Worm (Caenorhabditis elegans) whole organism, L4 larva: ENCODE measurements around the gene nuo-4.

Experiments
- D1046.2 ChIP-seq: fragments of 200-800 bp; sonication (Bioruptor generic); IDR thresholded peaks from 2 replicates; pipeline ENCODE4 v1.3.6; 2022; ENCODE audit warnings: missing genetic modification characterization, missing compliant biosample characterization
- F49E8.2 ChIP-seq: sonication (generic microtip); optimal IDR thresholded peaks from 2 replicates; lab custom pipeline; 2016; ENCODE audit warnings: missing compliant biosample characterization, mild to moderate bottlenecking, missing genetic modification characterization, borderline replicate concordance
- Y105C5A.15 ChIP-seq: fragments of 200-800 bp; sonication (Bioruptor generic); IDR thresholded peaks from 2 replicates; pipeline ENCODE4 v1.3.6; 2022; ENCODE audit warnings: missing genetic modification characterization, missing compliant biosample characterization
- Y48G9A.11 ChIP-seq: fragments of 200-800 bp; sonication (Bioruptor generic); IDR thresholded peaks from 2 replicates; pipeline ENCODE4 v1.3.6; 2022; ENCODE audit warnings: missing genetic modification reagents, missing genetic modification characterization, missing compliant biosample characterization
- ZK546.5 ChIP-seq, 2 experiments: sonication (generic microtip); optimal IDR thresholded peaks; 2 replicates each; lab custom pipeline; 2017; ENCODE audit warnings: missing biosample characterization in 2 of 2, missing genetic modification characterization in 2 of 2
- aha-1 ChIP-seq: fragments of 150-350 bp; peaks from one replicate; lab custom pipeline; 2014; ENCODE audit warnings: missing biosample characterization, missing genetic modification characterization
- arid-1 ChIP-seq: fragments of 200-800 bp; sonication (Bioruptor generic); conservative IDR thresholded peaks from 2 replicates; pipeline ENCODE4 v1.3.6; 2022; ENCODE audit warnings: missing genetic modification reagents, missing genetic modification characterization, missing compliant biosample characterization
- ceh-20 ChIP-seq: fragments of 200-800 bp; sonication (Bioruptor generic); IDR thresholded peaks from 2 replicates; pipeline ENCODE4 v1.3.6; 2022; ENCODE audit warnings: missing genetic modification reagents, missing genetic modification characterization, missing compliant biosample characterization
- ceh-44 ChIP-seq: fragments of 200-800 bp; sonication (Bioruptor generic); IDR thresholded peaks from 2 replicates; pipeline ENCODE4 v1.3.6; 2022; ENCODE audit warnings: missing genetic modification reagents, missing genetic modification characterization, missing compliant biosample characterization
- ctbp-1 ChIP-seq: fragments of 200-800 bp; sonication (Bioruptor generic); IDR thresholded peaks from 2 replicates; pipeline ENCODE4 v1.3.6; 2022; ENCODE audit warnings: missing genetic modification reagents, missing genetic modification characterization, missing compliant biosample characterization
- daf-16 ChIP-seq, 3 experiments: sonication (generic microtip); optimal IDR thresholded peaks; 2 replicates each; lab custom pipeline; 2016 to 2017; ENCODE audit warnings: missing genetic modification characterization in 3 of 3, missing genetic modification reagents in 3 of 3, mild to moderate bottlenecking in 2 of 3, missing compliant biosample characterization in 2 of 3, missing biosample characterization in 1 of 3, moderate library complexity in 1 of 3
- daf-19 ChIP-seq: fragments of 200-800 bp; sonication (Bioruptor generic); conservative IDR thresholded peaks from 2 replicates; pipeline ENCODE4 v1.3.6; 2022; ENCODE audit warnings: missing genetic modification characterization, missing compliant biosample characterization
- dpl-1 ChIP-seq: fragments of 150-350 bp; optimal IDR thresholded peaks from 2 replicates; lab custom pipeline; 2014; ENCODE audit warnings: missing biosample characterization, missing genetic modification reagents, missing genetic modification characterization
- duxl-1 ChIP-seq: sonication (generic microtip); optimal IDR thresholded peaks from 2 replicates; lab custom pipeline; 2016; ENCODE audit warnings: mild to moderate bottlenecking, missing genetic modification characterization, moderate library complexity, missing compliant biosample characterization; ENCODE audit not compliant: poor library complexity
- dve-1 ChIP-seq: sonication (generic microtip); optimal IDR thresholded peaks from 2 replicates; lab custom pipeline; 2017; ENCODE audit warnings: antibody characterized with exemption, mild to moderate bottlenecking, missing genetic modification characterization, missing compliant biosample characterization; ENCODE audit not compliant: insufficient read depth
- hif-1 ChIP-seq, 2 experiments: sonication (generic microtip); optimal IDR thresholded peaks; 2 replicates each; lab custom pipeline; 2016 to 2017; ENCODE audit warnings: missing compliant biosample characterization in 2 of 2, missing genetic modification characterization in 2 of 2, missing genetic modification reagents in 2 of 2, missing genotype in 2 of 2, mild to moderate bottlenecking in 1 of 2
- lim-7 ChIP-seq: fragments of 200-800 bp; sonication (Bioruptor generic); IDR thresholded peaks from 2 replicates; pipeline ENCODE4 v1.3.6; 2022; ENCODE audit warnings: missing genetic modification characterization, missing compliant biosample characterization
- lin-1 ChIP-seq: fragments of 200-800 bp; sonication (Bioruptor generic); IDR thresholded peaks from 2 replicates; pipeline ENCODE4 v1.3.6; 2022; ENCODE audit warnings: missing genetic modification reagents, missing genetic modification characterization, missing compliant biosample characterization
- lin-38 ChIP-seq: fragments of 200-800 bp; sonication (Bioruptor generic); IDR thresholded peaks from 2 replicates; pipeline ENCODE4 v1.3.6; 2022; ENCODE audit warnings: missing genetic modification reagents, missing genetic modification characterization, missing compliant biosample characterization
- lsy-2 ChIP-seq, 2 experiments: fragments of 150-350 bp in 1 of 2; sonication (generic microtip) in 1 of 2; optimal IDR thresholded peaks; 2 replicates each; lab custom pipeline; 2014 to 2017; ENCODE audit warnings: missing biosample characterization in 2 of 2, missing genetic modification characterization in 2 of 2
- madf-5 ChIP-seq, 2 experiments: fragments of 200-800 bp; sonication (Bioruptor generic); IDR thresholded peaks; 2 replicates each; pipeline ENCODE4 v1.3.6; 2022; ENCODE audit warnings: missing compliant biosample characterization in 2 of 2, missing genetic modification characterization in 2 of 2
- madf-9 ChIP-seq: fragments of 200-800 bp; sonication (Bioruptor generic); conservative IDR thresholded peaks from 2 replicates; pipeline ENCODE4 v1.3.6; 2022; ENCODE audit warnings: missing genetic modification reagents, missing genetic modification characterization, missing compliant biosample characterization
- mxl-2 ChIP-seq: fragments of 200-800 bp; sonication (Bioruptor generic); conservative IDR thresholded peaks from 2 replicates; pipeline ENCODE4 v1.3.6; 2022; ENCODE audit warnings: missing genetic modification reagents, missing genetic modification characterization, missing compliant biosample characterization
- nhr-237 ChIP-seq: sonication (generic microtip); optimal IDR thresholded peaks from 2 replicates; lab custom pipeline; 2017; ENCODE audit warnings: missing biosample characterization, missing genetic modification characterization
- nhr-76 ChIP-seq: fragments of 150-350 bp; optimal IDR thresholded peaks from 2 replicates; lab custom pipeline; 2014; ENCODE audit warnings: missing biosample characterization, missing genetic modification characterization
- nhr-77 ChIP-seq: fragments of 150-350 bp; optimal IDR thresholded peaks from 2 replicates; lab custom pipeline; 2014; ENCODE audit warnings: missing biosample characterization, missing genetic modification characterization
- pha-4 ChIP-seq, 2 experiments: fragments of 150-350 bp in 1 of 2; fragments of 200-800 bp in 1 of 2; sonication (Bioruptor generic) in 1 of 2; IDR thresholded peaks in 1 of 2; optimal IDR thresholded peaks in 1 of 2; 2 replicates each; pipeline versions ENCODE4 v1.3.6 to Lab custom; 2014 to 2022; ENCODE audit warnings: missing genetic modification characterization in 2 of 2, missing genetic modification reagents in 2 of 2, missing biosample characterization in 1 of 2, missing compliant biosample characterization in 1 of 2
- php-3 ChIP-seq: fragments of 200-800 bp; sonication (Bioruptor generic); IDR thresholded peaks from 2 replicates; pipeline ENCODE4 v1.3.6; 2022; ENCODE audit warnings: missing genetic modification reagents, missing genetic modification characterization, missing compliant biosample characterization
- set-16 ChIP-seq: fragments of 200-800 bp; sonication (Bioruptor generic); IDR thresholded peaks from 2 replicates; pipeline ENCODE4 v1.3.6; 2022; ENCODE audit warnings: missing genetic modification reagents, missing genetic modification characterization, missing compliant biosample characterization
- spr-1 ChIP-seq: sonication (generic microtip); optimal IDR thresholded peaks from 2 replicates; lab custom pipeline; 2016; ENCODE audit warnings: mild to moderate bottlenecking, missing genetic modification characterization, missing compliant biosample characterization
- tag-97 ChIP-seq: fragments of 200-800 bp; sonication (Bioruptor generic); IDR thresholded peaks from 2 replicates; pipeline ENCODE4 v1.3.6; 2022; ENCODE audit warnings: missing genetic modification characterization, missing compliant biosample characterization
- tra-1 ChIP-seq: fragments of 200-800 bp; sonication (Bioruptor generic); IDR thresholded peaks from 2 replicates; pipeline ENCODE4 v1.3.6; 2022; ENCODE audit warnings: missing genetic modification reagents, missing genetic modification characterization, missing compliant biosample characterization
- unc-39 ChIP-seq: sonication (generic microtip); optimal IDR thresholded peaks from 2 replicates; lab custom pipeline; 2017; ENCODE audit warnings: missing biosample characterization, missing genetic modification characterization
- unc-62 ChIP-seq, 3 experiments: fragments of 150-350 bp in 1 of 3; sonication (generic microtip); optimal IDR thresholded peaks in 2 of 3; peaks in 1 of 3; 1 replicate in 1 of 3; 2 replicates in 2 of 3; lab custom pipeline; 2014 to 2017; ENCODE audit warnings: missing biosample characterization in 3 of 3, missing genetic modification characterization in 3 of 3, missing genetic modification reagents in 3 of 3, missing genotype in 1 of 3
- zfp-2 ChIP-seq: sonication (generic microtip); optimal IDR thresholded peaks from 2 replicates; lab custom pipeline; 2016; ENCODE audit warnings: mild to moderate bottlenecking, missing genetic modification characterization, missing compliant biosample characterization
- zfp-3 ChIP-seq: fragments of 200-800 bp; sonication (Bioruptor generic); conservative IDR thresholded peaks from 2 replicates; pipeline ENCODE4 v1.3.6; 2022; ENCODE audit warnings: missing genetic modification reagents, missing genetic modification characterization, missing compliant biosample characterization
- zip-11 ChIP-seq: fragments of 200-800 bp; sonication (Bioruptor generic); IDR thresholded peaks from 2 replicates; pipeline ENCODE4 v1.3.6; 2022; ENCODE audit warnings: missing genetic modification characterization, missing compliant biosample characterization
- ztf-7 ChIP-seq: fragments of 150-350 bp; optimal IDR thresholded peaks from 2 replicates; lab custom pipeline; 2014; ENCODE audit warnings: missing biosample characterization, missing genetic modification characterization

The nuo-4 gene

DNA sequence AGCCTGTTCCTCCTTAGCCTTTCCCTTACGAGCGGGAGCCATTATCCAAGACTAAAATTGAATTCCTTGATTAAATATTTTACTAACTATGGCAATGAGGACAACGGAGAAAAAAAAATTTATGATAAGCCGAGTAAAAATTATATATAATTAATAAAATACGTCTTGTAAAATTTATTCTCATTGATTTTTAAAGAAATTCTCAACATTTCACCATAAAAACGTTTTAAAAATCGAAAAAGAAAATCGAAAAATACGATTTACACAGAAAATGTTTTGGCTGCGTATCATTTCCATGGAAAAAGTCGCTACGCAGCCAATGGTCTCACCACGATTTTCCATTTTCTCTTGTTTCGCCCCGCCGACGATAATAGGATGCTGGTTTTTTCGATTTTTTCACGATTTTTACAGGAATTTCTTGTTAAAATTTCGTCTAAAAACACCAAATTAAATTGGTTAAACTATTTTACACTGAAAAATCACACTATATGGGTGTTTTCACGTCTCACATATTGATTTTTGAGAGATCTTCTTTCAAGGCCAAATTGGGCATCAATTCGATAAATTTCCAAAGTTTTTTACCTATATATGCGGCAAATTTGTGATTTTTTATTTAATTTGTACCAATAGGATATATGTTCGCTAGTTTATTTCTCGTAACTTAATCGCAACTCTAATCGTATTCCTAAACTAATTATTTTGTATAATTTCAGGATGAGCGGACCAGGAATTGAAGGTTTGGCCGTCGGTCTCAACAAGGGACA lies 21.1 kb upstream of the nuo-4 start, which contains the start of the genes rps-14 and rpl-36 (continued):
- TF ChIP-seq nhr-237 (no peak), arid-1 (GFP tag; lab: Robert Waterston, UW) (0 out of 2 replicates have a peak, but pooled peaks have one; percentile 28), nhr-77 (tag; lab: Kevin White, UChicago) (peak; percentile 94), tra-1 (GFP tag; lab: Robert Waterston, UW) (0 out of 2 replicates have a peak, but pooled peaks have one; percentile 42), ZK546.5 (tag; optimal IDR thresholded peaks at IDR 0.05; lab: Kevin White, UChicago) (peak in 1 of 2 experiments; percentile 85), mxl-2 (no peak)

DNA sequence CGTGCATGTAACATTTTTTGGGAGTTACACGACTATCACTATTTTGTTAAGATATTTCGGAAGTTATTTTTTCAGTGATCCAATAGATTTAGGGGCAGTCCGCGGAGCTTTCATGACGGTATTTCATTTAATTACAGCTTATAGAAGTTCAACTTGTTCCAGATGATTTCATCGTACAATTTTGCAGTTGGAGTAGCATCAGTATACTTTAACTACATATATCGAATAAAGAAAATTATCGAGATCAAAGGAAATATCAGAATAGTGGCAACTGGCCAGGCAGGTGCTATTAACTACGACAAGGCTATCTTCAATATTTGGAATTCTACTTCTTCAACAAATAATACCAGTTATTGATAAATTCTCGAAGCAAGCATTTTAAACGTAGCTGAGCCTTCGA lies 19.9 kb upstream of the nuo-4 start:
- TF ChIP-seq daf-16 (GFP tag; optimal IDR thresholded peaks at IDR 0.05; lab: Kevin White, UChicago) (no peak), daf-16 (tag; optimal IDR thresholded peaks at IDR 0.05; lab: Kevin White, UChicago) (no peak), Y105C5A.15 (0 out of 2 replicates have a peak, but pooled peaks have one; percentile 41), madf-5 (GFP tag; IDR thresholded peaks at IDR 0.05; lab: Robert Waterston, UW) (no peak), dpl-1 (GFP tag; lab: Kevin White, UChicago) (no peak), unc-39 (tag; lab: Kevin White, UChicago) (no peak), D1046.2 (GFP tag; lab: Robert Waterston, UW) (no peak), pha-4 (GFP tag; IDR thresholded peaks at IDR 0.05; lab: Robert Waterston, UW) (peak; percentile 16; the same call in 1 of the 2 replicates), pha-4 (tag; optimal IDR thresholded peaks at IDR 0.05; lab: Kevin White, UChicago) (no peak), lin-38 (GFP tag; lab: Robert Waterston, UW) (peak; percentile 48), daf-19 (GFP tag; lab: Robert Waterston, UW) (0 out of 2 replicates have a peak, but pooled peaks have one; percentile 40), php-3 (GFP tag; lab: Robert Waterston, UW) (0 out of 2 replicates have a peak, but pooled peaks have one; percentile 28), ceh-20 (no peak), lsy-2 (tag; optimal IDR thresholded peaks at IDR 0.05; lab: Kevin White, UChicago) (no peak), F49E8.2 (tag; lab: Kevin White, UChicago) (peak; percentile 65), lin-1 (GFP tag; lab: Robert Waterston, UW) (0 out of 2 replicates have a peak, but pooled peaks have one; percentile 35), ceh-44 (no peak), Y48G9A.11 (GFP tag; lab: Robert Waterston, UW) (peak; percentile 39; the same call in 1 of the 2 replicates)

- TF ChIP-seq unc-62 (GFP tag; optimal IDR thresholded peaks at IDR 0.05 in 1 of 2; lab: Kevin White, UChicago) (peak in 1 of 2 experiments; percentile 90), unc-62 (tag; optimal IDR thresholded peaks at IDR 0.05; lab: Kevin White, UChicago) (no peak), aha-1 (tag; lab: Kevin White, UChicago) (peak; percentile 81), zfp-2 (tag; lab: Kevin White, UChicago) (no peak)
Measured at ce11 chrIII:7170090-7170489, 11.5 kb upstream of the nuo-4 start.

DNA sequence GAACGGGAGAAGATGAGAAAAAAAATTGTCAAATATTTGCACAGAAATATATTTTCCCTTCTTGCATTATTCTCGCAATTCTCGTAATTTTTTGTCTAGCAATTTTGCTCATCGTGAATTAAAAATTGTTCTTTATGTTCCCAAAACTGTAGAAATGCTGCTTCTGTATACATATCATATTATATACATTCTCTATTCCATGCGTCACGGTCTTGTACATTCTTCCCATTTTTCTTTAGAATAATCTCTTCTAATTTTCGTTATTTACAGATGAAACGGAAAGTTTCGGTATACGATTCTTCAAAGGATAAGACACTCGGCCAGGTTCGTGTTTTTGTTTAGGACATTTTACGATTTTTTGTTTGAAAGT lies 8.9 kb upstream of the nuo-4 start, which contains the start of gene acs-4:
Gene acs-4 (plus strand): TSS at position 271 of the 370 bp plus-strand sequence.
- peak in 1 of 2 experiments; percentile 53 for TF ChIP-seq unc-62 (GFP tag; optimal IDR thresholded peaks at IDR 0.05 in 1 of 2; lab: Kevin White, UChicago)
- no peak for TF ChIP-seq unc-62 (tag; optimal IDR thresholded peaks at IDR 0.05; lab: Kevin White, UChicago)
- no peak for TF ChIP-seq dve-1 (tag; lab: Kevin White, UChicago)

DNA sequence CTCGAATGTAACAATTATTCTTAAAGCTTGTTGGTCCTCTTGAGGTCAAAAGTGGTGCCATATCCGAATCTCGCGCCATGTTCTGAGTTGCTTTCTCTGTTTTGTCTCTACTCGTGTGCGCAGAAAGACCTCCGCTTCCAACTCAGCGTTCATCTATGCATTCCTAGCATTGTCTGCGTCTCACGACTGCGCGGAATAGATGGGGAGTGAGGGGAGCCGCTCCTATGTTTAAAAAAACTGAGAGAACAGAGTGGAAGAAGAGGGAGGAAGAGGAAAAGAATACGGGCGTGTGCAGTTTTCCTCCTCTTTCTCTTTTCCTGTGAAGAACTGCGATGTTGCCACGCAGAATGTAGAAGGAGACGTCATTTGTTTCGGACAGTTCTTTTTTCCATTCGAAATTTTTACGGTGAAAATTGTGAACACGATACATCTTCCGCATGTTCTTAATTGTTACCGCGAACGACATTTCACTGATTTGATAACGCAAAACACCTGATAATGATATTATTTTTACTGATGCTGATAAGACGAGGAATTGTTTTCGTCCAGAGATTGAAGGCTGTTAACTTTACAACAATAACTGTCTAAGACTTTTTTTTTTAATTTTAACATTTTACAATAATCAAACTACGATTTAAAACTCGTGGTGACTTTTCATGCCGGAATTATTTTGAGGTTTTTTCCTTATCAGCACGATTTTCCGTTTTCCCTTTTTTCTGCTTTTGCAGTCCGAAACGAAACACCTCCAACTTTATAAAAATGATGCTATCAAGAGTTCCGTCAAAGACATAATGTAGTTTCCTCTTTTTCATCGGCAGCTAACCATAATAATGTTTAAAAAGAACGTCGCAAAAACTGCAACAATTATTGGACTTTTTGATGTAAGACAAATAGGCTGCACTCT lies 8.3 kb upstream of the nuo-4 start:
- TF ChIP-seq ctbp-1 (GFP tag; lab: Robert Waterston, UW) = no peak
- TF ChIP-seq zip-11 (GFP tag; lab: Robert Waterston, UW) = no peak
- no peak for TF ChIP-seq nhr-76 (tag; lab: Kevin White, UChicago)
- peak; percentile 5 for TF ChIP-seq ztf-7
- TF ChIP-seq set-16 (GFP tag; lab: Robert Waterston, UW) = peak; percentile 31
- no peak for TF ChIP-seq tra-1 (GFP tag; lab: Robert Waterston, UW)
- no peak for TF ChIP-seq spr-1
- no peak for TF ChIP-seq tag-97 (GFP tag; lab: Robert Waterston, UW)
- peak in 1 of 2 experiments; percentile 20 for TF ChIP-seq hif-1 (tag; optimal IDR thresholded peaks at IDR 0.05; lab: Kevin White, UChicago)
- TF ChIP-seq zfp-3 = no peak
- TF ChIP-seq duxl-1 (tag; lab: Kevin White, UChicago) = no peak
- no peak for TF ChIP-seq lim-7 (GFP tag; lab: Robert Waterston, UW)
- 0 out of 2 replicates have a peak, but pooled peaks have one; percentile 23 for TF ChIP-seq madf-9 (GFP tag; lab: Robert Waterston, UW)
